Worm (Caenorhabditis elegans) whole organism, young adult: ENCODE results near the gene unc-132.

Source experiments
- F10E7.11 ChIP-seq: sonication (generic microtip); optimal IDR thresholded peaks from 2 replicates; lab custom pipeline; 2017; ENCODE audit warnings: mild to moderate bottlenecking, missing genetic modification characterization, moderate library complexity, missing compliant biosample characterization
- F22D6.2 ChIP-seq: sonication (generic microtip); optimal IDR thresholded peaks from 2 replicates; lab custom pipeline; 2016; ENCODE audit warnings: mild to moderate bottlenecking, missing genetic modification characterization, missing compliant biosample characterization
- F33H1.4 ChIP-seq: fragments of 200-800 bp; sonication (Bioruptor generic); IDR thresholded peaks from 2 replicates; pipeline ENCODE4 v1.3.6; 2022; ENCODE audit warnings: missing genetic modification reagents, missing genetic modification characterization, missing compliant biosample characterization
- F49E8.2 ChIP-seq: sonication (generic microtip); optimal IDR thresholded peaks from 3 replicates; lab custom pipeline; 2017; ENCODE audit warnings: missing genetic modification characterization, mild to moderate bottlenecking, missing compliant biosample characterization, antibody characterized with exemption, moderate library complexity; ENCODE audit not compliant: insufficient read depth
- F55B11.4 ChIP-seq: sonication (generic microtip); optimal IDR thresholded peaks from 2 replicates; lab custom pipeline; 2016; ENCODE audit warnings: missing compliant biosample characterization, missing genetic modification characterization, borderline replicate concordance; ENCODE audit not compliant: insufficient read depth
- F57C9.4 ChIP-seq: sonication (generic microtip); optimal IDR thresholded peaks from 2 replicates; lab custom pipeline; 2017; ENCODE audit warnings: mild to moderate bottlenecking, missing genetic modification characterization, missing compliant biosample characterization
- K11D2.4 ChIP-seq: fragments of 200-800 bp; sonication (Bioruptor generic); IDR thresholded peaks from 2 replicates; pipeline ENCODE4 v1.3.6; 2022; ENCODE audit warnings: missing genetic modification reagents, missing genetic modification characterization, missing compliant biosample characterization
- T26A5.8 ChIP-seq: sonication (generic microtip); optimal IDR thresholded peaks from 2 replicates; lab custom pipeline; 2016; ENCODE audit warnings: missing genetic modification characterization, missing compliant biosample characterization
- Y53F4B.3 ChIP-seq: fragments of 200-800 bp; sonication (Bioruptor generic); IDR thresholded peaks from 2 replicates; pipeline ENCODE4 v1.3.6; 2022; ENCODE audit warnings: missing genetic modification reagents, missing genetic modification characterization, missing compliant biosample characterization
- Y79H2A.3 ChIP-seq: fragments of 200-800 bp; sonication (Bioruptor generic); conservative IDR thresholded peaks from 2 replicates; pipeline ENCODE4 v1.3.6; 2022; ENCODE audit warnings: missing genetic modification reagents, missing genetic modification characterization, missing compliant biosample characterization
- ZK185.1 ChIP-seq: sonication (generic microtip); optimal IDR thresholded peaks from 2 replicates; lab custom pipeline; 2016; ENCODE audit warnings: mild to moderate bottlenecking, missing genetic modification characterization, missing compliant biosample characterization; ENCODE audit not compliant: poor library complexity, severe bottlenecking
- akir-1 ChIP-seq: fragments of 200-800 bp; sonication (Bioruptor generic); optimal IDR thresholded peaks from 2 replicates; lab custom pipeline; 2018; ENCODE audit warnings: mild to moderate bottlenecking, missing genetic modification characterization, moderate library complexity, missing compliant biosample characterization
- aptf-2 ChIP-seq: fragments of 200-800 bp; sonication (Bioruptor generic); conservative IDR thresholded peaks from 2 replicates; pipeline ENCODE4 v1.3.6; 2022; ENCODE audit warnings: missing genetic modification reagents, missing genetic modification characterization, missing compliant biosample characterization
- aptf-3 ChIP-seq: fragments of 200-800 bp; sonication (Bioruptor generic); IDR thresholded peaks from 2 replicates; pipeline ENCODE4 v1.3.6; 2022; ENCODE audit warnings: missing genetic modification characterization, missing compliant biosample characterization
- bed-1 ChIP-seq: fragments of 200-800 bp; sonication (Bioruptor generic); IDR thresholded peaks from 2 replicates; pipeline ENCODE4 v1.3.6; 2022; ENCODE audit warnings: missing genetic modification reagents, missing genetic modification characterization, missing compliant biosample characterization
- ccch-3 ChIP-seq: fragments of 200-800 bp; sonication (Bioruptor generic); optimal IDR thresholded peaks from 2 replicates; lab custom pipeline; 2018; ENCODE audit warnings: mild to moderate bottlenecking, missing genetic modification characterization, missing compliant biosample characterization
- cebp-1 ChIP-seq, 2 experiments: fragments of 200-800 bp in 1 of 2; sonication (Bioruptor generic) in 1 of 2; sonication (generic microtip) in 1 of 2; IDR thresholded peaks in 1 of 2; optimal IDR thresholded peaks in 1 of 2; 2 replicates each; pipeline versions ENCODE4 v1.3.6 to Lab custom; 2017 to 2022; ENCODE audit warnings: missing compliant biosample characterization in 2 of 2, missing genetic modification characterization in 2 of 2, mild to moderate bottlenecking in 1 of 2, missing genetic modification reagents in 1 of 2, moderate library complexity in 1 of 2
- ceh-27 ChIP-seq: fragments of 200-800 bp; sonication (Bioruptor generic); optimal IDR thresholded peaks from 2 replicates; lab custom pipeline; 2018; ENCODE audit warnings: mild to moderate bottlenecking, missing genetic modification characterization, moderate library complexity, missing compliant biosample characterization
- ceh-58 ChIP-seq: fragments of 200-800 bp; sonication (Bioruptor generic); IDR thresholded peaks from 2 replicates; pipeline ENCODE4 v1.3.6; 2022; ENCODE audit warnings: missing genetic modification characterization, missing compliant biosample characterization
- chd-7 ChIP-seq: sonication (generic microtip); optimal IDR thresholded peaks from 2 replicates; lab custom pipeline; 2016; ENCODE audit warnings: mild to moderate bottlenecking, missing genetic modification characterization, moderate library complexity, missing compliant biosample characterization
- dpl-1 ChIP-seq: fragments of 150-350 bp; optimal IDR thresholded peaks from 2 replicates; lab custom pipeline; 2014; ENCODE audit warnings: missing biosample characterization, missing genetic modification reagents, missing genetic modification characterization
- egl-18 ChIP-seq: fragments of 200-800 bp; sonication (Bioruptor generic); IDR thresholded peaks from 2 replicates; pipeline ENCODE4 v1.3.6; 2022; ENCODE audit warnings: missing genetic modification reagents, missing genetic modification characterization, missing compliant biosample characterization
- egl-44 ChIP-seq: fragments of 200-800 bp; sonication (Bioruptor generic); IDR thresholded peaks from 2 replicates; pipeline ENCODE4 v1.3.6; 2022; ENCODE audit warnings: missing genetic modification reagents, missing genetic modification characterization, missing compliant biosample characterization
- ekl-4 ChIP-seq: fragments of 200-800 bp; sonication (Bioruptor generic); IDR thresholded peaks from 2 replicates; pipeline ENCODE4 v1.3.6; 2022; ENCODE audit warnings: missing genetic modification reagents, missing genetic modification characterization, missing compliant biosample characterization
- gei-17 ChIP-seq: fragments of 200-800 bp; sonication (Bioruptor generic); optimal IDR thresholded peaks from 2 replicates; lab custom pipeline; 2018; ENCODE audit warnings: mild to moderate bottlenecking, missing genetic modification characterization, missing compliant biosample characterization
- him-1 ChIP-seq: sonication (generic microtip); optimal IDR thresholded peaks from 2 replicates; lab custom pipeline; 2016; ENCODE audit warnings: missing genotype, missing genetic modification reagents, missing genetic modification characterization, missing compliant biosample characterization
- hlh-12 ChIP-seq: sonication (generic microtip); optimal IDR thresholded peaks from 2 replicates; lab custom pipeline; 2016; ENCODE audit warnings: missing genetic modification characterization, missing compliant biosample characterization
- hrde-1 ChIP-seq: sonication (generic microtip); optimal IDR thresholded peaks from 2 replicates; lab custom pipeline; 2016; ENCODE audit warnings: missing genetic modification characterization, mild to moderate bottlenecking, missing compliant biosample characterization, moderate library complexity, missing genotype, missing genetic modification reagents, borderline replicate concordance
- let-607 ChIP-seq, 2 experiments: fragments of 200-800 bp in 1 of 2; sonication (Bioruptor generic) in 1 of 2; sonication (generic microtip) in 1 of 2; optimal IDR thresholded peaks; 2 replicates each; lab custom pipeline; 2016 to 2018; ENCODE audit warnings: mild to moderate bottlenecking in 2 of 2, missing compliant biosample characterization in 2 of 2, missing genetic modification characterization in 2 of 2, moderate library complexity in 2 of 2, missing genotype in 1 of 2
- lin-40 ChIP-seq: sonication (generic microtip); optimal IDR thresholded peaks from 2 replicates; lab custom pipeline; 2016; ENCODE audit warnings: missing genetic modification characterization, mild to moderate bottlenecking, missing compliant biosample characterization, missing genotype, missing genetic modification reagents
- lir-1 ChIP-seq: fragments of 200-800 bp; sonication (Bioruptor generic); conservative IDR thresholded peaks from 2 replicates; pipeline ENCODE4 v1.3.6; 2022; ENCODE audit warnings: missing genetic modification reagents, missing genetic modification characterization, missing compliant biosample characterization
- lsl-1 ChIP-seq: fragments of 200-800 bp; sonication (Bioruptor generic); optimal IDR thresholded peaks from 2 replicates; lab custom pipeline; 2018; ENCODE audit warnings: mild to moderate bottlenecking, missing genetic modification characterization, moderate library complexity, missing compliant biosample characterization
- lsy-27 ChIP-seq: sonication (generic microtip); optimal IDR thresholded peaks from 2 replicates; lab custom pipeline; 2017; ENCODE audit warnings: missing genetic modification characterization, mild to moderate bottlenecking, missing compliant biosample characterization, antibody characterized with exemption, missing genotype, borderline replicate concordance; ENCODE audit not compliant: insufficient read depth
- nhr-90 ChIP-seq: sonication (generic microtip); optimal IDR thresholded peaks from 2 replicates; lab custom pipeline; 2016; ENCODE audit warnings: missing genotype, mild to moderate bottlenecking, missing genetic modification characterization, missing compliant biosample characterization
- pbrm-1 ChIP-seq: fragments of 200-800 bp; sonication (Bioruptor generic); IDR thresholded peaks from 2 replicates; pipeline ENCODE4 v1.3.6; 2022; ENCODE audit warnings: missing genetic modification reagents, missing genetic modification characterization, missing compliant biosample characterization
- sea-2 ChIP-seq: fragments of 200-800 bp; sonication (Bioruptor generic); IDR thresholded peaks from 2 replicates; pipeline ENCODE4 v1.3.6; 2022; ENCODE audit warnings: missing genetic modification characterization, missing compliant biosample characterization
- snpc-1.1 ChIP-seq: sonication (generic microtip); optimal IDR thresholded peaks from 2 replicates; lab custom pipeline; 2017; ENCODE audit warnings: missing genetic modification characterization, mild to moderate bottlenecking, missing compliant biosample characterization, antibody characterized with exemption, moderate library complexity, missing genotype, missing genetic modification reagents; ENCODE audit not compliant: insufficient read depth
- snpc-1.3 ChIP-seq: sonication (generic microtip); optimal IDR thresholded peaks from 2 replicates; lab custom pipeline; 2017; ENCODE audit warnings: missing genetic modification characterization, mild to moderate bottlenecking, missing compliant biosample characterization, antibody characterized with exemption, moderate library complexity, missing genotype, missing genetic modification reagents; ENCODE audit not compliant: insufficient read depth
- sptf-2 ChIP-seq: fragments of 200-800 bp; sonication (Bioruptor generic); optimal IDR thresholded peaks from 2 replicates; lab custom pipeline; 2018; ENCODE audit warnings: mild to moderate bottlenecking, missing genetic modification characterization, missing compliant biosample characterization
- tbp1 ChIP-seq: fragments of 200-800 bp; sonication (Bioruptor generic); optimal IDR thresholded peaks from 2 replicates; lab custom pipeline; 2018; ENCODE audit warnings: mild to moderate bottlenecking, missing genetic modification characterization, missing compliant biosample characterization
- tbx-9 ChIP-seq: sonication (generic microtip); optimal IDR thresholded peaks from 2 replicates; lab custom pipeline; 2016; ENCODE audit warnings: borderline replicate concordance, missing genetic modification characterization, inconsistent platforms, missing compliant biosample characterization
- tlf-1 ChIP-seq: fragments of 200-800 bp; sonication (Bioruptor generic); optimal IDR thresholded peaks from 2 replicates; lab custom pipeline; 2018; ENCODE audit warnings: mild to moderate bottlenecking, missing genetic modification characterization, missing compliant biosample characterization
- unc-130 ChIP-seq: sonication (generic microtip); optimal IDR thresholded peaks from 2 replicates; lab custom pipeline; 2016; ENCODE audit warnings: missing genetic modification reagents, missing genetic modification characterization, missing compliant biosample characterization
- unc-62 ChIP-seq: fragments of 150-350 bp; optimal IDR thresholded peaks from 2 replicates; lab custom pipeline; 2014; ENCODE audit warnings: missing biosample characterization, missing genetic modification reagents, missing genetic modification characterization
- ztf-18 ChIP-seq: sonication (generic microtip); optimal IDR thresholded peaks from 2 replicates; lab custom pipeline; 2016; ENCODE audit warnings: missing genotype, mild to moderate bottlenecking, missing genetic modification characterization, missing compliant biosample characterization
- ztf-25 ChIP-seq: fragments of 200-800 bp; sonication (Bioruptor generic); IDR thresholded peaks from 2 replicates; pipeline ENCODE4 v1.3.6; 2022; ENCODE audit warnings: missing genetic modification reagents, missing genetic modification characterization, missing compliant biosample characterization
- ztf-3 ChIP-seq: fragments of 200-800 bp; sonication (Bioruptor generic); optimal IDR thresholded peaks from 2 replicates; lab custom pipeline; 2018; ENCODE audit warnings: mild to moderate bottlenecking, missing genetic modification characterization, missing compliant biosample characterization

Gene unc-132

DNA sequence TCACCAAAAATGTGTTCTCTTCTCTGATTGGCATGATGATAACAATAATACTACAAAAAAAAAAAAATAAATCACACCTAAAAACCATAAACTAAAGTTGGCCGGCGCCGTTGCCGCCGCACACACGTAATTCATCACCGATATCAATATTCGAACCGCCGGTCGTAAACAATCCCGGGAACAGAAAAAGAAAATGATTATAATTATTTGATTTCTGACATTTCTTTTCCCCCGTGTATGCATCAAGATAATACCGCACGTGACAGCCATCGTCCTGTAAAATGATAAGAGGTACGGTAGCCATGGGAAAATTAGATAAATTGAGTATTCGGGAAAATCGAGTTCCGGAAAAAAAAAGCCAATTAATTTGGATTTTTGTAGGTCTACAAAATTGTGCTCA lies 10.2 kb downstream of the unc-132 start (continued):
- TF ChIP-seq F57C9.4 (tag; lab: Kevin White, UChicago) (no peak), sea-2 (GFP tag; lab: Robert Waterston, UW) (no peak), ztf-18 (no peak), ztf-25 (GFP tag; lab: Robert Waterston, UW) (no peak), F55B11.4 (tag; lab: Kevin White, UChicago) (no peak), nhr-90 (tag; lab: Kevin White, UChicago) (peak; percentile 44), dpl-1 (GFP tag; lab: Kevin White, UChicago) (no peak), Y53F4B.3 (GFP tag; lab: Robert Waterston, UW) (no peak), egl-44 (GFP tag; lab: Robert Waterston, UW) (no peak), chd-7 (tag; lab: Kevin White, UChicago) (peak; percentile 3), cebp-1 (GFP tag; IDR thresholded peaks at IDR 0.05; lab: Robert Waterston, UW) (no peak), cebp-1 (tag; optimal IDR thresholded peaks at IDR 0.05; lab: Kevin White, UChicago) (peak; percentile 59), akir-1 (no peak), aptf-2 (no peak), ztf-3 (no peak), lsl-1 (GFP tag; lab: Kevin White, UChicago) (no peak), snpc-1.3 (tag; lab: Kevin White, UChicago) (no peak), him-1 (tag; lab: Kevin White, UChicago) (no peak), gei-17 (GFP tag; lab: Kevin White, UChicago) (no peak), tlf-1 (GFP tag; lab: Kevin White, UChicago) (no peak), egl-18 (GFP tag; lab: Robert Waterston, UW) (no peak), ccch-3 (no peak), ceh-58 (GFP tag; lab: Robert Waterston, UW) (no peak), unc-62 (GFP tag; lab: Kevin White, UChicago) (peak; percentile 22), F10E7.11 (tag; lab: Kevin White, UChicago) (no peak), F49E8.2 (tag; lab: Kevin White, UChicago) (no peak), tbx-9 (tag; lab: Kevin White, UChicago) (no peak), pbrm-1 (GFP tag; lab: Robert Waterston, UW) (no peak), T26A5.8 (tag; lab: Kevin White, UChicago) (no peak), F33H1.4 (no peak), hrde-1 (tag; lab: Kevin White, UChicago) (no peak), sptf-2 (GFP tag; lab: Kevin White, UChicago) (no peak), unc-130 (no peak), Y79H2A.3 (GFP tag; lab: Robert Waterston, UW) (no peak), ceh-27 (GFP tag; lab: Kevin White, UChicago) (no peak), hlh-12 (tag; lab: Kevin White, UChicago) (no peak), lin-40 (peak; percentile 24), snpc-1.1 (tag; lab: Kevin White, UChicago) (no peak), bed-1 (no peak), lir-1 (GFP tag; lab: Robert Waterston, UW) (no peak), lsy-27 (tag; lab: Kevin White, UChicago) (no peak), aptf-3 (GFP tag; lab: Robert Waterston, UW) (no peak), F22D6.2 (tag; lab: Kevin White, UChicago) (no peak), K11D2.4 (GFP tag; lab: Robert Waterston, UW) (no peak), ekl-4 (no peak), let-607 (tag; optimal IDR thresholded peaks at IDR 0.05; lab: Kevin White, UChicago) (peak in 1 of 2 experiments; percentile 54), ZK185.1 (tag; lab: Kevin White, UChicago) (no peak), tbp1 (GFP tag; lab: Kevin White, UChicago) (peak; percentile 41)
